Worm (Caenorhabditis elegans): ENCODE measurements around the gene clec-36.

- TF ChIP-seq tra-4 (tag; optimal IDR thresholded peaks at IDR 0.05) (no peak), aly-1 (tag; optimal IDR thresholded peaks at IDR 0.05) (no peak), scrt-1 (GFP tag; IDR thresholded peaks at IDR 0.05) (no peak), ama-1 (optimal IDR thresholded peaks at IDR 0.05) (no peak), ets-7 (tag; optimal IDR thresholded peaks at IDR 0.05) (no peak), hmg-4 (GFP tag; optimal IDR thresholded peaks at IDR 0.05) (no peak), F13C5.2 (tag; optimal IDR thresholded peaks at IDR 0.05) (no peak), sea-1 (GFP tag; conservative IDR thresholded peaks at IDR 0.05) (no peak), ceh-13 (GFP tag; optimal IDR thresholded peaks at IDR 0.05) (no peak)
Observed at ce11 chrV:16865404-16865803, 17.0 kb upstream of the clec-36 start, which contains the start of gene clec-28.
